Worm (Caenorhabditis elegans): Measurements from ENCODE around the gene C38C3.3.

- no peak for TF ChIP-seq fkh-10 (GFP tag; optimal IDR thresholded peaks at IDR 0.05)
- TF ChIP-seq nfya-1 (tag; optimal IDR thresholded peaks at IDR 0.05) = no peak
Observed at ce11 chrV:1460069-1460468, 35.4 kb upstream of the C38C3.3 start, which contains the start of gene hacd-1.

Data from whole organism, late embryonic.